Worm (Caenorhabditis elegans) whole organism, L4 larva: Measurements from ENCODE around the gene nlp-43.

ENCODE experiments used
- D1046.2 ChIP-seq: fragments of 200-800 bp; sonication (Bioruptor generic); IDR thresholded peaks from 2 replicates; pipeline ENCODE4 v1.3.6; 2022; ENCODE audit warnings: missing genetic modification characterization, missing compliant biosample characterization
- F10B5.3 ChIP-seq: sonication (generic microtip); optimal IDR thresholded peaks from 2 replicates; lab custom pipeline; 2016; ENCODE audit warnings: mild to moderate bottlenecking, missing genetic modification characterization, missing compliant biosample characterization
- F26F4.8 ChIP-seq: fragments of 200-800 bp; sonication (Bioruptor generic); conservative IDR thresholded peaks from 2 replicates; pipeline ENCODE4 v1.3.6; 2022; ENCODE audit warnings: missing genetic modification characterization, missing compliant biosample characterization
- F44E2.7 ChIP-seq: fragments of 200-800 bp; sonication (Bioruptor generic); IDR thresholded peaks from 2 replicates; pipeline ENCODE4 v2.1.2; 2022; ENCODE audit warnings: missing genetic modification characterization, missing compliant biosample characterization
- T26A8.4 ChIP-seq: fragments of 200-800 bp; sonication (Bioruptor generic); IDR thresholded peaks from 2 replicates; pipeline ENCODE4 v1.3.6; 2022; ENCODE audit warnings: missing genetic modification characterization, missing compliant biosample characterization
- Y48G9A.11 ChIP-seq: fragments of 200-800 bp; sonication (Bioruptor generic); IDR thresholded peaks from 2 replicates; pipeline ENCODE4 v1.3.6; 2022; ENCODE audit warnings: missing genetic modification reagents, missing genetic modification characterization, missing compliant biosample characterization
- Y5F2A.4 ChIP-seq: fragments of 200-800 bp; sonication (Bioruptor generic); optimal IDR thresholded peaks from 2 replicates; lab custom pipeline; 2018; ENCODE audit warnings: mild to moderate bottlenecking, missing genetic modification characterization, missing compliant biosample characterization
- Y75B8A.6 ChIP-seq: fragments of 200-800 bp; sonication (Bioruptor generic); IDR thresholded peaks from 2 replicates; pipeline ENCODE4 v1.3.6; 2022; ENCODE audit warnings: missing genetic modification reagents, missing genetic modification characterization, missing compliant biosample characterization
- aha-1 ChIP-seq: fragments of 150-350 bp; peaks from one replicate; lab custom pipeline; 2014; ENCODE audit warnings: missing biosample characterization, missing genetic modification characterization
- aly-2 ChIP-seq: sonication (generic microtip); optimal IDR thresholded peaks from 2 replicates; lab custom pipeline; 2018; ENCODE audit warnings: missing biosample characterization, missing genetic modification characterization
- ceh-20 ChIP-seq: fragments of 200-800 bp; sonication (Bioruptor generic); IDR thresholded peaks from 2 replicates; pipeline ENCODE4 v1.3.6; 2022; ENCODE audit warnings: missing genetic modification reagents, missing genetic modification characterization, missing compliant biosample characterization
- ceh-28 ChIP-seq: fragments of 150-350 bp; optimal IDR thresholded peaks from 2 replicates; lab custom pipeline; 2014; ENCODE audit warnings: missing biosample characterization, missing genetic modification reagents, missing genetic modification characterization
- ceh-32 ChIP-seq: sonication (generic microtip); optimal IDR thresholded peaks from 2 replicates; lab custom pipeline; 2016; ENCODE audit warnings: mild to moderate bottlenecking, missing genetic modification characterization, missing compliant biosample characterization; ENCODE audit not compliant: poor library complexity
- ceh-44 ChIP-seq: fragments of 200-800 bp; sonication (Bioruptor generic); IDR thresholded peaks from 2 replicates; pipeline ENCODE4 v1.3.6; 2022; ENCODE audit warnings: missing genetic modification reagents, missing genetic modification characterization, missing compliant biosample characterization
- ceh-62 ChIP-seq: sonication (generic microtip); optimal IDR thresholded peaks from 2 replicates; lab custom pipeline; 2017; ENCODE audit warnings: missing biosample characterization, missing genetic modification characterization
- ceh-82 ChIP-seq: sonication (generic microtip); optimal IDR thresholded peaks from 2 replicates; lab custom pipeline; 2017; ENCODE audit warnings: missing biosample characterization, missing genetic modification characterization
- cey-2 ChIP-seq: sonication (generic microtip); optimal IDR thresholded peaks from 3 replicates; lab custom pipeline; 2017; ENCODE audit warnings: missing genetic modification characterization, mild to moderate bottlenecking, missing compliant biosample characterization, antibody characterized with exemption, borderline replicate concordance; ENCODE audit not compliant: insufficient read depth
- daf-19 ChIP-seq: fragments of 200-800 bp; sonication (Bioruptor generic); conservative IDR thresholded peaks from 2 replicates; pipeline ENCODE4 v1.3.6; 2022; ENCODE audit warnings: missing genetic modification characterization, missing compliant biosample characterization
- dpl-1 ChIP-seq: fragments of 150-350 bp; optimal IDR thresholded peaks from 2 replicates; lab custom pipeline; 2014; ENCODE audit warnings: missing biosample characterization, missing genetic modification reagents, missing genetic modification characterization
- dve-1 ChIP-seq: sonication (generic microtip); optimal IDR thresholded peaks from 2 replicates; lab custom pipeline; 2017; ENCODE audit warnings: antibody characterized with exemption, mild to moderate bottlenecking, missing genetic modification characterization, missing compliant biosample characterization; ENCODE audit not compliant: insufficient read depth
- egl-43 ChIP-seq: fragments of 200-800 bp; sonication (Bioruptor generic); IDR thresholded peaks from 2 replicates; pipeline ENCODE4 v1.3.6; 2022; ENCODE audit warnings: missing genetic modification reagents, missing genetic modification characterization, missing compliant biosample characterization
- fos-1 ChIP-seq: fragments of 150-350 bp; optimal IDR thresholded peaks from 2 replicates; lab custom pipeline; 2014; ENCODE audit warnings: missing biosample characterization, missing genetic modification characterization
- hlh-11 ChIP-seq: fragments of 200-800 bp; sonication (Bioruptor generic); optimal IDR thresholded peaks from 2 replicates; lab custom pipeline; 2018; ENCODE audit warnings: mild to moderate bottlenecking, missing genetic modification characterization, missing compliant biosample characterization
- hlh-30 ChIP-seq: sonication (generic microtip); optimal IDR thresholded peaks from 2 replicates; lab custom pipeline; 2017; ENCODE audit warnings: antibody characterized with exemption, mild to moderate bottlenecking, missing genetic modification characterization, missing compliant biosample characterization; ENCODE audit not compliant: insufficient read depth
- lin-1 ChIP-seq: fragments of 200-800 bp; sonication (Bioruptor generic); IDR thresholded peaks from 2 replicates; pipeline ENCODE4 v1.3.6; 2022; ENCODE audit warnings: missing genetic modification reagents, missing genetic modification characterization, missing compliant biosample characterization
- lin-13 ChIP-seq: fragments of 150-350 bp; optimal IDR thresholded peaks from 2 replicates; lab custom pipeline; 2014; ENCODE audit warnings: missing biosample characterization, missing genetic modification reagents, missing genetic modification characterization
- lin-38 ChIP-seq: fragments of 200-800 bp; sonication (Bioruptor generic); IDR thresholded peaks from 2 replicates; pipeline ENCODE4 v1.3.6; 2022; ENCODE audit warnings: missing genetic modification reagents, missing genetic modification characterization, missing compliant biosample characterization
- lsy-2 ChIP-seq, 2 experiments: fragments of 150-350 bp in 1 of 2; sonication (generic microtip) in 1 of 2; optimal IDR thresholded peaks; 2 replicates each; lab custom pipeline; 2014 to 2017; ENCODE audit warnings: missing biosample characterization in 2 of 2, missing genetic modification characterization in 2 of 2
- madf-9 ChIP-seq: fragments of 200-800 bp; sonication (Bioruptor generic); conservative IDR thresholded peaks from 2 replicates; pipeline ENCODE4 v1.3.6; 2022; ENCODE audit warnings: missing genetic modification reagents, missing genetic modification characterization, missing compliant biosample characterization
- mdt-29 ChIP-seq: fragments of 200-800 bp; sonication (Bioruptor generic); IDR thresholded peaks from 2 replicates; pipeline ENCODE4 v1.3.6; 2022; ENCODE audit warnings: missing genetic modification reagents, missing genetic modification characterization, missing compliant biosample characterization
- mes-2 ChIP-seq: sonication (generic microtip); optimal IDR thresholded peaks from 2 replicates; lab custom pipeline; 2016; ENCODE audit warnings: missing genotype, mild to moderate bottlenecking, missing genetic modification characterization, missing compliant biosample characterization; ENCODE audit not compliant: poor library complexity, severe bottlenecking
- nhr-102 ChIP-seq: sonication (generic microtip); optimal IDR thresholded peaks from 2 replicates; lab custom pipeline; 2016; ENCODE audit warnings: mild to moderate bottlenecking, missing genetic modification characterization, moderate library complexity, missing compliant biosample characterization
- nhr-111 ChIP-seq: fragments of 200-800 bp; sonication (Bioruptor generic); optimal IDR thresholded peaks from 2 replicates; lab custom pipeline; 2018; ENCODE audit warnings: mild to moderate bottlenecking, missing genetic modification characterization, missing compliant biosample characterization
- nhr-237 ChIP-seq: sonication (generic microtip); optimal IDR thresholded peaks from 2 replicates; lab custom pipeline; 2017; ENCODE audit warnings: missing biosample characterization, missing genetic modification characterization
- nhr-41 ChIP-seq: fragments of 200-800 bp; sonication (Bioruptor generic); IDR thresholded peaks from 2 replicates; pipeline ENCODE4 v1.3.6; 2022; ENCODE audit warnings: missing genetic modification reagents, missing genetic modification characterization, missing compliant biosample characterization
- nhr-42 ChIP-seq: fragments of 200-800 bp; sonication (Bioruptor generic); IDR thresholded peaks from 2 replicates; pipeline ENCODE4 v1.3.6; 2022; ENCODE audit warnings: missing genetic modification characterization, missing compliant biosample characterization
- nhr-48 ChIP-seq: sonication (generic microtip); optimal IDR thresholded peaks from 2 replicates; lab custom pipeline; 2016; ENCODE audit warnings: mild to moderate bottlenecking, missing genetic modification characterization, missing compliant biosample characterization
- nhr-6 ChIP-seq: fragments of 150-350 bp; optimal IDR thresholded peaks from 2 replicates; lab custom pipeline; 2014; ENCODE audit warnings: missing biosample characterization, missing genetic modification characterization
- nhr-76 ChIP-seq: fragments of 150-350 bp; optimal IDR thresholded peaks from 2 replicates; lab custom pipeline; 2014; ENCODE audit warnings: missing biosample characterization, missing genetic modification characterization
- nhr-77 ChIP-seq: fragments of 150-350 bp; optimal IDR thresholded peaks from 2 replicates; lab custom pipeline; 2014; ENCODE audit warnings: missing biosample characterization, missing genetic modification characterization
- pqm-1 ChIP-seq: sonication (generic microtip); optimal IDR thresholded peaks from 2 replicates; lab custom pipeline; 2017; ENCODE audit warnings: missing biosample characterization, missing genetic modification characterization
- skn-1 ChIP-seq: fragments of 150-350 bp; optimal IDR thresholded peaks from 2 replicates; lab custom pipeline; 2014; ENCODE audit warnings: missing biosample characterization, missing genetic modification characterization
- snpc-4 ChIP-seq: fragments of 150-350 bp; optimal IDR thresholded peaks from 2 replicates; lab custom pipeline; 2014; ENCODE audit warnings: missing biosample characterization, missing genetic modification characterization
- tra-1 ChIP-seq: fragments of 200-800 bp; sonication (Bioruptor generic); IDR thresholded peaks from 2 replicates; pipeline ENCODE4 v1.3.6; 2022; ENCODE audit warnings: missing genetic modification reagents, missing genetic modification characterization, missing compliant biosample characterization
- unc-130 ChIP-seq: sonication (generic microtip); optimal IDR thresholded peaks from 2 replicates; lab custom pipeline; 2016; ENCODE audit warnings: missing genetic modification reagents, missing genetic modification characterization, missing compliant biosample characterization
- zag-1 ChIP-seq: fragments of 150-350 bp; optimal IDR thresholded peaks from 2 replicates; lab custom pipeline; 2014; ENCODE audit warnings: missing biosample characterization, missing genetic modification characterization
- zfp-2 ChIP-seq: sonication (generic microtip); optimal IDR thresholded peaks from 2 replicates; lab custom pipeline; 2016; ENCODE audit warnings: mild to moderate bottlenecking, missing genetic modification characterization, missing compliant biosample characterization
- zip-11 ChIP-seq: fragments of 200-800 bp; sonication (Bioruptor generic); IDR thresholded peaks from 2 replicates; pipeline ENCODE4 v1.3.6; 2022; ENCODE audit warnings: missing genetic modification characterization, missing compliant biosample characterization
- ztf-11 ChIP-seq: fragments of 150-350 bp; optimal IDR thresholded peaks from 2 replicates; lab custom pipeline; 2014; ENCODE audit warnings: missing biosample characterization, missing genetic modification characterization
- ztf-7 ChIP-seq: fragments of 150-350 bp; optimal IDR thresholded peaks from 2 replicates; lab custom pipeline; 2014; ENCODE audit warnings: missing biosample characterization, missing genetic modification characterization

The nlp-43 gene

DNA sequence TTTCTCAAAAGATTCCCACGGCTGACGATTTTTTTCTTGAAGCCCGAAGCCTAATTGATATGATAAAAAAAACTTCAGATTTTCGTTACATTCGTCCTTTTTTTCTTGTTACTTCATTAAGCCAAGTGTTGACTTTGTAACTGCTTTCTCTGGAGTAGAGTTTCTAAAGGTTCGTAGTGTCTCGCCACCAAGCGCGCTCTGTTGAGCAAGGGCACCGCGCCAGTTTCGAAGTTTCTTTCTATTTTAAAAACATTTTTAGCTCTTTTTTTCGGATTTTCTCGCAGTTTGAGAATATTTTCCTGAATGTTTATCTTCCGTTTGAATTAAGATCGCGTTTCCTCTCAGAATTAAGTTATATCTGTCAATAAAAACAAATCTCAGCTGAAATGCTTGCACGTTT lies 34.4 kb downstream of the nlp-43 start:
- TF ChIP-seq ceh-62 (tag; lab: Kevin White, UChicago), result no peak
- peak; percentile 6 for TF ChIP-seq unc-130
- TF ChIP-seq lin-38 (GFP tag; lab: Robert Waterston, UW), result peak; percentile 52
- no peak for TF ChIP-seq lin-1 (GFP tag; lab: Robert Waterston, UW)
- peak; percentile 58 for TF ChIP-seq mes-2 (tag; lab: Kevin White, UChicago)
- no peak for TF ChIP-seq madf-9 (GFP tag; lab: Robert Waterston, UW)
- no peak for TF ChIP-seq F10B5.3 (tag; lab: Kevin White, UChicago)
- no peak for TF ChIP-seq ceh-32 (tag; lab: Kevin White, UChicago)

DNA sequence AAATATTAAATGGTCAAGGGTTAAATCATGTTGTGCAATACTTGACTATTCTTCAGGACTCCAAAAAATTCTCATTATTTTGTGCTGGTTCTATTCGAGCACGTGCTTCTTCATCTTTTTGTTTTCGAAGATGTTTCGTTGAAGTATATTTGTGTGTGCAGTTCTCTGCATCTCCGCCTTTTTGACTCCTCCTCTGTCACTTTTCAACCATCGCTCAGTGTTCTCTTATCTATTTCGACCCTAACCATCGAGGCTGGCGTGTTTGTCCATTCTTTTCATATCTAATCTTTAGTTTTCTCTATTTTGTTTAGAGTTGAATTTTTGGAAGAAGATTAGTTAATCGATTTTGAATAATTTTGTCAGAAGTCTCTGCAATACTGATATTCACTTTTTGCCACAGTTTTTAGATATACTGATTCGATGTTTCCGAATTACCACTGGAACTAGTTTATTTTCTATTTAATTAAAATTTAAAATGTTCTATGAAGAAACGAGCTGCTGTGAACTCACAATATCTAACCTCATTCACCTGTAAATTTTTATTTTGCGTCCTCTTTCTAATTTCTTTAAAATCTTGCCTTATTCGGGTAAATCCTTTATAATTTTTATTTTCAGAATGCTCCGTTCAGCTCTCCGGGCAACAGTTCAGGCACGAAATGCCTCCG lies 35.1 kb downstream of the nlp-43 start, which contains the start of gene alh-1:
TSS of gene alh-1 (plus strand) at position 615 of the 665 bp plus-strand sequence.
- TF ChIP-seq fos-1 (tag; lab: Kevin White, UChicago) (no peak), ceh-82 (no peak), Y5F2A.4 (GFP tag; lab: Kevin White, UChicago) (no peak), lin-38 (GFP tag; lab: Robert Waterston, UW) (no peak), ceh-28 (tag; lab: Kevin White, UChicago) (no peak), Y75B8A.6 (GFP tag; lab: Robert Waterston, UW) (no peak), dve-1 (tag; lab: Kevin White, UChicago) (peak; percentile 69), ceh-44 (GFP tag; lab: Robert Waterston, UW) (no peak), nhr-76 (tag; lab: Kevin White, UChicago) (no peak), egl-43 (GFP tag; lab: Robert Waterston, UW) (no peak), nhr-41 (GFP tag; lab: Robert Waterston, UW) (no peak), zip-11 (GFP tag; lab: Robert Waterston, UW) (no peak), F44E2.7 (GFP tag; lab: Robert Waterston, UW) (no peak), nhr-42 (GFP tag; lab: Robert Waterston, UW) (no peak), hlh-30 (tag; lab: Kevin White, UChicago) (peak; percentile 21), nhr-77 (tag; lab: Kevin White, UChicago) (peak; percentile 35), T26A8.4 (GFP tag; lab: Robert Waterston, UW) (no peak), madf-9 (GFP tag; lab: Robert Waterston, UW) (no peak), lsy-2 (tag; optimal IDR thresholded peaks at IDR 0.05; lab: Kevin White, UChicago) (peak in 1 of 2 experiments; percentile 12), mdt-29 (GFP tag; lab: Robert Waterston, UW) (no peak), unc-130 (no peak), dpl-1 (GFP tag; lab: Kevin White, UChicago) (no peak), daf-19 (no peak), nhr-237 (tag; lab: Kevin White, UChicago) (no peak), tra-1 (GFP tag; lab: Robert Waterston, UW) (no peak), nhr-111 (GFP tag; lab: Kevin White, UChicago) (no peak), D1046.2 (GFP tag; lab: Robert Waterston, UW) (no peak), nhr-6 (tag; lab: Kevin White, UChicago) (no peak), aly-2 (no peak), ztf-11 (tag; lab: Kevin White, UChicago) (no peak), hlh-11 (tag; lab: Kevin White, UChicago) (peak; percentile 75), ztf-7 (tag; lab: Kevin White, UChicago) (no peak), ceh-20 (GFP tag; lab: Robert Waterston, UW) (no peak), nhr-48 (no peak), aha-1 (tag; lab: Kevin White, UChicago) (peak; percentile 20), lin-13 (GFP tag; lab: Kevin White, UChicago) (no peak), F26F4.8 (GFP tag; lab: Robert Waterston, UW) (no peak), zag-1 (tag; lab: Kevin White, UChicago) (no peak), zfp-2 (tag; lab: Kevin White, UChicago) (no peak), cey-2 (tag; lab: Kevin White, UChicago) (no peak), skn-1 (tag; lab: Kevin White, UChicago) (no peak), nhr-102 (no peak), snpc-4 (tag; lab: Kevin White, UChicago) (no peak), Y48G9A.11 (GFP tag; lab: Robert Waterston, UW) (no peak), pqm-1 (tag; lab: Kevin White, UChicago) (peak; percentile 78)
